Worm (Caenorhabditis elegans) whole organism, young adult: Measurements from ENCODE around the gene srx-13.

Experiments used
- B0336.3 ChIP-seq: fragments of 200-800 bp; sonication (Bioruptor generic); IDR thresholded peaks from 2 replicates; pipeline ENCODE4 v1.3.6; 2022; ENCODE audit warnings: missing genetic modification characterization, missing compliant biosample characterization
- C06A6.2 ChIP-seq: fragments of 200-800 bp; sonication (Bioruptor generic); conservative IDR thresholded peaks from 2 replicates; pipeline ENCODE4 v1.3.6; 2022; ENCODE audit warnings: missing genetic modification characterization, missing compliant biosample characterization
- C17E4.6 ChIP-seq: fragments of 200-800 bp; sonication (Bioruptor generic); IDR thresholded peaks from 2 replicates; pipeline ENCODE4 v1.3.6; 2022; ENCODE audit warnings: missing genetic modification reagents, missing genetic modification characterization, missing compliant biosample characterization
- F22D6.2 ChIP-seq: sonication (generic microtip); optimal IDR thresholded peaks from 2 replicates; lab custom pipeline; 2016; ENCODE audit warnings: mild to moderate bottlenecking, missing genetic modification characterization, missing compliant biosample characterization
- F37B4.10 ChIP-seq: fragments of 200-800 bp; sonication (Bioruptor generic); IDR thresholded peaks from 2 replicates; pipeline ENCODE4 v1.3.6; 2022; ENCODE audit warnings: missing genetic modification characterization, missing compliant biosample characterization
- F39B2.1 ChIP-seq: fragments of 200-800 bp; sonication (Bioruptor generic); IDR thresholded peaks from 2 replicates; pipeline ENCODE4 v1.3.6; 2022; ENCODE audit warnings: missing genetic modification reagents, missing genetic modification characterization, missing compliant biosample characterization
- F52B5.7 ChIP-seq: sonication (generic microtip); optimal IDR thresholded peaks from 2 replicates; lab custom pipeline; 2016; ENCODE audit warnings: mild to moderate bottlenecking, missing genetic modification characterization, missing compliant biosample characterization
- F55B11.4 ChIP-seq: sonication (generic microtip); optimal IDR thresholded peaks from 2 replicates; lab custom pipeline; 2016; ENCODE audit warnings: missing compliant biosample characterization, missing genetic modification characterization, borderline replicate concordance; ENCODE audit not compliant: insufficient read depth
- K12H6.12 ChIP-seq: fragments of 200-800 bp; sonication (Bioruptor generic); optimal IDR thresholded peaks from 2 replicates; lab custom pipeline; 2018; ENCODE audit warnings: mild to moderate bottlenecking, missing genetic modification characterization, missing compliant biosample characterization
- Y56A3A.18 ChIP-seq: fragments of 200-800 bp; sonication (Bioruptor generic); IDR thresholded peaks from 2 replicates; pipeline ENCODE4 v1.3.6; 2022; ENCODE audit warnings: missing genetic modification reagents, missing genetic modification characterization, missing compliant biosample characterization
- Y67H2A.10 ChIP-seq: fragments of 200-800 bp; sonication (Bioruptor generic); conservative IDR thresholded peaks from 2 replicates; pipeline ENCODE4 v1.3.6; 2022; ENCODE audit warnings: missing genetic modification reagents, missing genetic modification characterization, missing compliant biosample characterization
- athp-1 ChIP-seq: sonication (generic microtip); optimal IDR thresholded peaks from 2 replicates; lab custom pipeline; 2017; ENCODE audit warnings: mild to moderate bottlenecking, missing genetic modification characterization, missing compliant biosample characterization
- attf-3 ChIP-seq: fragments of 200-800 bp; sonication (Bioruptor generic); conservative IDR thresholded peaks from 2 replicates; pipeline ENCODE4 v1.3.6; 2022; ENCODE audit warnings: missing genetic modification reagents, missing genetic modification characterization, missing compliant biosample characterization
- attf-5 ChIP-seq: fragments of 200-800 bp; sonication (Bioruptor generic); optimal IDR thresholded peaks from 2 replicates; lab custom pipeline; 2018; ENCODE audit warnings: mild to moderate bottlenecking, missing genetic modification characterization, missing compliant biosample characterization
- attf-6 ChIP-seq: fragments of 200-800 bp; sonication (Bioruptor generic); IDR thresholded peaks from 2 replicates; pipeline ENCODE4 v1.3.6; 2022; ENCODE audit warnings: missing genetic modification reagents, missing genetic modification characterization, missing compliant biosample characterization
- bed-2 ChIP-seq: fragments of 200-800 bp; sonication (Bioruptor generic); IDR thresholded peaks from 2 replicates; pipeline ENCODE4 v1.3.6; 2022; ENCODE audit warnings: missing genetic modification reagents, missing genetic modification characterization, missing compliant biosample characterization
- cebp-1 ChIP-seq, 2 experiments: fragments of 200-800 bp in 1 of 2; sonication (Bioruptor generic) in 1 of 2; sonication (generic microtip) in 1 of 2; IDR thresholded peaks in 1 of 2; optimal IDR thresholded peaks in 1 of 2; 2 replicates each; pipeline versions ENCODE4 v1.3.6 to Lab custom; 2017 to 2022; ENCODE audit warnings: missing compliant biosample characterization in 2 of 2, missing genetic modification characterization in 2 of 2, mild to moderate bottlenecking in 1 of 2, missing genetic modification reagents in 1 of 2, moderate library complexity in 1 of 2
- cebp-2 ChIP-seq: fragments of 200-800 bp; sonication (Bioruptor generic); IDR thresholded peaks from 2 replicates; pipeline ENCODE4 v1.3.6; 2022; ENCODE audit warnings: missing genetic modification characterization, missing compliant biosample characterization
- ceh-58 ChIP-seq: fragments of 200-800 bp; sonication (Bioruptor generic); IDR thresholded peaks from 2 replicates; pipeline ENCODE4 v1.3.6; 2022; ENCODE audit warnings: missing genetic modification characterization, missing compliant biosample characterization
- ceh-79 ChIP-seq: sonication (generic microtip); optimal IDR thresholded peaks from 2 replicates; lab custom pipeline; 2017; ENCODE audit warnings: mild to moderate bottlenecking, missing genetic modification characterization, missing compliant biosample characterization
- chd-7 ChIP-seq: sonication (generic microtip); optimal IDR thresholded peaks from 2 replicates; lab custom pipeline; 2016; ENCODE audit warnings: mild to moderate bottlenecking, missing genetic modification characterization, moderate library complexity, missing compliant biosample characterization
- dox-1 ChIP-seq: fragments of 200-800 bp; sonication (Bioruptor generic); IDR thresholded peaks from 2 replicates; pipeline ENCODE4 v1.3.6; 2022; ENCODE audit warnings: missing genetic modification reagents, missing genetic modification characterization, missing compliant biosample characterization
- egrh-3 ChIP-seq: fragments of 200-800 bp; sonication (Bioruptor generic); IDR thresholded peaks from 2 replicates; pipeline ENCODE4 v1.3.6; 2022; ENCODE audit warnings: missing genetic modification reagents, missing genetic modification characterization, missing compliant biosample characterization
- ets-4 ChIP-seq: fragments of 200-800 bp; sonication (Bioruptor generic); optimal IDR thresholded peaks from 2 replicates; lab custom pipeline; 2018; ENCODE audit warnings: mild to moderate bottlenecking, missing genetic modification characterization, missing compliant biosample characterization
- him-1 ChIP-seq: sonication (generic microtip); optimal IDR thresholded peaks from 2 replicates; lab custom pipeline; 2016; ENCODE audit warnings: missing genotype, missing genetic modification reagents, missing genetic modification characterization, missing compliant biosample characterization
- hlh-12 ChIP-seq: sonication (generic microtip); optimal IDR thresholded peaks from 2 replicates; lab custom pipeline; 2016; ENCODE audit warnings: missing genetic modification characterization, missing compliant biosample characterization
- lag-1 ChIP-seq: fragments of 200-800 bp; sonication (Bioruptor generic); IDR thresholded peaks from 2 replicates; pipeline ENCODE4 v1.3.6; 2022; ENCODE audit warnings: missing genetic modification reagents, missing genetic modification characterization, missing compliant biosample characterization
- let-607 ChIP-seq, 2 experiments: fragments of 200-800 bp in 1 of 2; sonication (Bioruptor generic) in 1 of 2; sonication (generic microtip) in 1 of 2; optimal IDR thresholded peaks; 2 replicates each; lab custom pipeline; 2016 to 2018; ENCODE audit warnings: mild to moderate bottlenecking in 2 of 2, missing compliant biosample characterization in 2 of 2, missing genetic modification characterization in 2 of 2, moderate library complexity in 2 of 2, missing genotype in 1 of 2
- lin-54 ChIP-seq: fragments of 200-800 bp; sonication (Bioruptor generic); optimal IDR thresholded peaks from 2 replicates; lab custom pipeline; 2018; ENCODE audit warnings: mild to moderate bottlenecking, missing genetic modification characterization, missing compliant biosample characterization
- lsy-27 ChIP-seq: sonication (generic microtip); optimal IDR thresholded peaks from 2 replicates; lab custom pipeline; 2017; ENCODE audit warnings: missing genetic modification characterization, mild to moderate bottlenecking, missing compliant biosample characterization, antibody characterized with exemption, missing genotype, borderline replicate concordance; ENCODE audit not compliant: insufficient read depth
- madf-10 ChIP-seq: sonication (generic microtip); optimal IDR thresholded peaks from 2 replicates; lab custom pipeline; 2016; ENCODE audit warnings: mild to moderate bottlenecking, missing genetic modification characterization, missing compliant biosample characterization
- mcd-1 ChIP-seq: fragments of 200-800 bp; sonication (Bioruptor generic); IDR thresholded peaks from 2 replicates; pipeline ENCODE4 v1.3.6; 2022; ENCODE audit warnings: missing genetic modification reagents, missing genetic modification characterization, missing compliant biosample characterization
- mel-28 ChIP-seq: sonication (generic microtip); optimal IDR thresholded peaks from 2 replicates; lab custom pipeline; 2016; ENCODE audit warnings: borderline replicate concordance, mild to moderate bottlenecking, missing genetic modification characterization, missing compliant biosample characterization
- mes-4 ChIP-seq: sonication (generic microtip); optimal IDR thresholded peaks from 2 replicates; lab custom pipeline; 2016; ENCODE audit warnings: missing genotype, missing genetic modification characterization, missing compliant biosample characterization
- mxl-1 ChIP-seq: sonication (generic microtip); optimal IDR thresholded peaks from 2 replicates; lab custom pipeline; 2016; ENCODE audit warnings: missing genetic modification characterization, missing compliant biosample characterization
- nfya-1 ChIP-seq: sonication (generic microtip); optimal IDR thresholded peaks from 2 replicates; lab custom pipeline; 2017; ENCODE audit warnings: antibody characterized with exemption, missing compliant biosample characterization, missing genetic modification characterization, borderline replicate concordance; ENCODE audit not compliant: insufficient read depth
- nfya-2 ChIP-seq: fragments of 200-800 bp; sonication (Bioruptor generic); IDR thresholded peaks from 2 replicates; pipeline ENCODE4 v1.3.6; 2022; ENCODE audit warnings: missing genetic modification reagents, missing genetic modification characterization, missing compliant biosample characterization
- nhr-120 ChIP-seq: fragments of 200-800 bp; sonication (Bioruptor generic); IDR thresholded peaks from 2 replicates; pipeline ENCODE4 v1.3.6; 2022; ENCODE audit warnings: missing genetic modification characterization, missing compliant biosample characterization
- nhr-80 ChIP-seq: sonication (generic microtip); optimal IDR thresholded peaks from 2 replicates; lab custom pipeline; 2016; ENCODE audit warnings: missing genetic modification characterization, missing compliant biosample characterization
- rpc-1 ChIP-seq, 2 experiments: fragments of 150-350 bp in 1 of 2; sonication (generic microtip) in 1 of 2; optimal IDR thresholded peaks; 2 replicates each; lab custom pipeline; 2014 to 2018; ENCODE audit warnings: missing biosample characterization in 1 of 2, missing genetic modification characterization in 1 of 2, missing genetic modification reagents in 1 of 2, missing genotype in 1 of 2
- tbx-9 ChIP-seq: sonication (generic microtip); optimal IDR thresholded peaks from 2 replicates; lab custom pipeline; 2016; ENCODE audit warnings: borderline replicate concordance, missing genetic modification characterization, inconsistent platforms, missing compliant biosample characterization
- tlf-1 ChIP-seq: fragments of 200-800 bp; sonication (Bioruptor generic); optimal IDR thresholded peaks from 2 replicates; lab custom pipeline; 2018; ENCODE audit warnings: mild to moderate bottlenecking, missing genetic modification characterization, missing compliant biosample characterization
- unc-62 ChIP-seq: fragments of 150-350 bp; optimal IDR thresholded peaks from 2 replicates; lab custom pipeline; 2014; ENCODE audit warnings: missing biosample characterization, missing genetic modification reagents, missing genetic modification characterization
- zfh-2 ChIP-seq: fragments of 200-800 bp; sonication (Bioruptor generic); conservative IDR thresholded peaks from 2 replicates; pipeline ENCODE4 v1.3.6; 2022; ENCODE audit warnings: missing genetic modification reagents, missing genetic modification characterization, missing compliant biosample characterization
- ztf-28 ChIP-seq: fragments of 200-800 bp; sonication (Bioruptor generic); IDR thresholded peaks from 2 replicates; pipeline ENCODE4 v1.3.6; 2022; ENCODE audit warnings: missing genetic modification reagents, missing genetic modification characterization, missing compliant biosample characterization

The srx-13 gene

ce11 chrIV:1070383-1070782, 48.1 kb downstream of the srx-13 start (continued):
- peak; percentile 82 for TF ChIP-seq egrh-3 (GFP tag; lab: Robert Waterston, UW)
- peak; percentile 29 for TF ChIP-seq ets-4
- no peak for TF ChIP-seq hlh-12 (tag; lab: Kevin White, UChicago)
- TF ChIP-seq F52B5.7 (tag; lab: Kevin White, UChicago) = no peak
- peak; percentile 58 for TF ChIP-seq dox-1 (GFP tag; lab: Robert Waterston, UW)
- TF ChIP-seq chd-7 (tag; lab: Kevin White, UChicago) = no peak
- peak; percentile 88 for TF ChIP-seq nhr-80 (tag; lab: Kevin White, UChicago)
- TF ChIP-seq C06A6.2 (GFP tag; lab: Robert Waterston, UW) = no peak
- no peak for TF ChIP-seq attf-6 (GFP tag; lab: Robert Waterston, UW)
- peak; percentile 47 for TF ChIP-seq K12H6.12 (tag; lab: Kevin White, UChicago)
- TF ChIP-seq rpc-1 (optimal IDR thresholded peaks at IDR 0.05; lab: Kevin White, UChicago) = no peak
- TF ChIP-seq rpc-1 (tag; optimal IDR thresholded peaks at IDR 0.05; lab: Kevin White, UChicago) = no peak
- TF ChIP-seq mcd-1 = peak; percentile 66
- peak; percentile 9 for TF ChIP-seq lin-54 (GFP tag; lab: Kevin White, UChicago)

ce11 chrIV:1068730-1069244, 49.7 kb downstream of the srx-13 start:
- TF ChIP-seq Y56A3A.18 (GFP tag; lab: Robert Waterston, UW) = no peak
- no peak for TF ChIP-seq athp-1 (tag; lab: Kevin White, UChicago)
- TF ChIP-seq lag-1 (GFP tag; lab: Robert Waterston, UW) = no peak
- no peak for TF ChIP-seq nhr-120
- TF ChIP-seq him-1 (tag; lab: Kevin White, UChicago) = no peak
- no peak for TF ChIP-seq F55B11.4
- no peak for TF ChIP-seq madf-10 (tag; lab: Kevin White, UChicago)
- no peak for TF ChIP-seq C17E4.6 (GFP tag; lab: Robert Waterston, UW)
- no peak for TF ChIP-seq tbx-9 (tag; lab: Kevin White, UChicago)
- no peak for TF ChIP-seq ceh-79 (tag; lab: Kevin White, UChicago)
- peak; percentile 89 for TF ChIP-seq zfh-2 (GFP tag; lab: Robert Waterston, UW)
- TF ChIP-seq ceh-58 (GFP tag; lab: Robert Waterston, UW) = no peak
- TF ChIP-seq unc-62 (GFP tag; lab: Kevin White, UChicago) = no peak
- TF ChIP-seq nfya-1 (tag; lab: Kevin White, UChicago) = no peak
- TF ChIP-seq cebp-1 (GFP tag; IDR thresholded peaks at IDR 0.05; lab: Robert Waterston, UW) = no peak
- no peak for TF ChIP-seq cebp-1 (tag; optimal IDR thresholded peaks at IDR 0.05; lab: Kevin White, UChicago)
- no peak for TF ChIP-seq tlf-1
- 0 out of 2 replicates have a peak, but pooled peaks have one; percentile 15 for TF ChIP-seq F37B4.10
- TF ChIP-seq bed-2 (GFP tag; lab: Robert Waterston, UW) = no peak
- peak; percentile 80; the same call in 1 of the 2 replicates for TF ChIP-seq egrh-3 (GFP tag; lab: Robert Waterston, UW)
- TF ChIP-seq lsy-27 (tag; lab: Kevin White, UChicago) = no peak
- no peak for TF ChIP-seq mes-4 (tag; lab: Kevin White, UChicago)
- TF ChIP-seq B0336.3 (GFP tag; lab: Robert Waterston, UW) = no peak
- no peak for TF ChIP-seq F22D6.2
- TF ChIP-seq ets-4 = no peak
- TF ChIP-seq, all 124 proteins: peak for 3

- TF ChIP-seq nhr-120 (no peak), ztf-28 (GFP tag; lab: Robert Waterston, UW) (no peak), egrh-3 (GFP tag; lab: Robert Waterston, UW) (peak; percentile 90), mel-28 (tag; lab: Kevin White, UChicago) (no peak), cebp-2 (GFP tag; lab: Robert Waterston, UW) (no peak), Y67H2A.10 (GFP tag; lab: Robert Waterston, UW) (no peak), attf-5 (GFP tag; lab: Kevin White, UChicago) (peak; percentile 14), F39B2.1 (GFP tag; lab: Robert Waterston, UW) (no peak), dox-1 (GFP tag; lab: Robert Waterston, UW) (peak; percentile 49; the same call in 1 of the 2 replicates), nfya-2 (GFP tag; lab: Robert Waterston, UW) (no peak), attf-3 (GFP tag; lab: Robert Waterston, UW) (no peak), let-607 (tag; optimal IDR thresholded peaks at IDR 0.05; lab: Kevin White, UChicago) (no peak), hlh-12 (tag; lab: Kevin White, UChicago) (no peak), tlf-1 (no peak), mxl-1 (tag; lab: Kevin White, UChicago) (no peak), tbx-9 (tag; lab: Kevin White, UChicago) (no peak)
Observed at ce11 chrIV:1067430-1067829, 51.0 kb downstream of the srx-13 start, which contains the start of gene znf-782. znf-782 (minus strand) TSS chrIV:1067525.
